Worm (Caenorhabditis elegans) whole organism, L2 larva: ENCODE data around the gene gtf-2E1.

Experiments used
- C34F6.9 ChIP-seq: fragments of 150-350 bp; optimal IDR thresholded peaks from 2 replicates; lab custom pipeline; 2014; ENCODE audit warnings: missing biosample characterization, missing genetic modification characterization
- F13H6.1 ChIP-seq: sonication (generic microtip); optimal IDR thresholded peaks from 2 replicates; lab custom pipeline; 2016; ENCODE audit warnings: missing genetic modification characterization, missing compliant biosample characterization
- R02D3.7 ChIP-seq: fragments of 150-350 bp; optimal IDR thresholded peaks from 2 replicates; lab custom pipeline; 2014; ENCODE audit warnings: missing biosample characterization, missing genetic modification characterization
- Y55F3AM.14 ChIP-seq: fragments of 200-800 bp; sonication (Bioruptor generic); optimal IDR thresholded peaks from 2 replicates; lab custom pipeline; 2018; ENCODE audit warnings: mild to moderate bottlenecking, missing genetic modification characterization, missing compliant biosample characterization
- ZK546.5 ChIP-seq: sonication (generic microtip); optimal IDR thresholded peaks from 2 replicates; lab custom pipeline; 2017; ENCODE audit warnings: missing biosample characterization, missing genetic modification characterization
- alr-1 ChIP-seq: fragments of 150-350 bp; optimal IDR thresholded peaks from 2 replicates; lab custom pipeline; 2014; ENCODE audit warnings: missing biosample characterization, missing genetic modification characterization
- aly-2 ChIP-seq: fragments of 150-350 bp; optimal IDR thresholded peaks from 2 replicates; lab custom pipeline; 2014; ENCODE audit warnings: missing biosample characterization, missing genetic modification characterization
- ama-1 ChIP-seq: fragments of 150-350 bp; optimal IDR thresholded peaks from 2 replicates; lab custom pipeline; 2018; ENCODE audit warnings: inconsistent platforms
- blmp-1 ChIP-seq: sonication (generic microtip); optimal IDR thresholded peaks from 2 replicates; lab custom pipeline; 2017; ENCODE audit warnings: missing genetic modification characterization, mild to moderate bottlenecking, missing compliant biosample characterization, antibody characterized with exemption, moderate library complexity; ENCODE audit not compliant: insufficient read depth
- ceh-16 ChIP-seq: fragments of 150-350 bp; optimal IDR thresholded peaks from 2 replicates; lab custom pipeline; 2014; ENCODE audit warnings: missing biosample characterization, missing genetic modification characterization
- ceh-82 ChIP-seq: fragments of 150-350 bp; optimal IDR thresholded peaks from 2 replicates; lab custom pipeline; 2014; ENCODE audit warnings: missing biosample characterization, missing genetic modification characterization
- crh-2 ChIP-seq: sonication (generic microtip); optimal IDR thresholded peaks from 2 replicates; lab custom pipeline; 2017; ENCODE audit warnings: missing biosample characterization, missing genetic modification characterization
- dmd-4 ChIP-seq: sonication (generic microtip); optimal IDR thresholded peaks from 2 replicates; lab custom pipeline; 2017; ENCODE audit warnings: missing biosample characterization, missing genetic modification characterization
- egl-27 ChIP-seq: sonication (generic microtip); optimal IDR thresholded peaks from 3 replicates; lab custom pipeline; 2017; ENCODE audit warnings: missing biosample characterization, missing genetic modification reagents, missing genetic modification characterization
- elt-1 ChIP-seq: fragments of 150-350 bp; optimal IDR thresholded peaks from 2 replicates; lab custom pipeline; 2014; ENCODE audit warnings: missing biosample characterization, missing genetic modification characterization
- elt-3 ChIP-seq: sonication (generic microtip); optimal IDR thresholded peaks from 2 replicates; lab custom pipeline; 2017; ENCODE audit warnings: missing biosample characterization, missing genetic modification characterization
- fos-1 ChIP-seq: fragments of 150-350 bp; optimal IDR thresholded peaks from 2 replicates; lab custom pipeline; 2014; ENCODE audit warnings: missing biosample characterization, missing genetic modification characterization
- gmeb-1 ChIP-seq: fragments of 150-350 bp; optimal IDR thresholded peaks from 2 replicates; lab custom pipeline; 2014; ENCODE audit warnings: missing biosample characterization, missing genetic modification characterization
- lin-11 ChIP-seq: fragments of 150-350 bp; sonication (generic microtip); optimal IDR thresholded peaks from 2 replicates; lab custom pipeline; 2014; ENCODE audit warnings: missing biosample characterization, missing genetic modification characterization, inconsistent platforms, mixed read lengths
- lin-13 ChIP-seq: fragments of 150-350 bp; optimal IDR thresholded peaks from 2 replicates; lab custom pipeline; 2014; ENCODE audit warnings: missing biosample characterization, missing genetic modification reagents, missing genetic modification characterization
- lin-39 ChIP-seq: fragments of 150-350 bp; optimal IDR thresholded peaks from 2 replicates; lab custom pipeline; 2014; ENCODE audit warnings: missing biosample characterization, missing genetic modification reagents, missing genetic modification characterization
- lsy-2 ChIP-seq, 2 experiments: fragments of 150-350 bp in 1 of 2; sonication (generic microtip) in 1 of 2; optimal IDR thresholded peaks; 2 replicates each; lab custom pipeline; 2014 to 2017; ENCODE audit warnings: missing biosample characterization in 2 of 2, missing genetic modification characterization in 2 of 2
- mab-5 ChIP-seq: fragments of 150-350 bp; optimal IDR thresholded peaks from 2 replicates; lab custom pipeline; 2014; ENCODE audit warnings: missing biosample characterization, missing genetic modification characterization
- mbf-1 ChIP-seq: sonication (generic microtip); optimal IDR thresholded peaks from 2 replicates; lab custom pipeline; 2017; ENCODE audit warnings: missing biosample characterization, missing genetic modification characterization
- mdl-1 ChIP-seq, 2 experiments: fragments of 150-350 bp in 1 of 2; sonication (generic microtip) in 1 of 2; optimal IDR thresholded peaks; 2 replicates each; lab custom pipeline; 2017; ENCODE audit warnings: missing biosample characterization in 2 of 2, missing genetic modification characterization in 2 of 2
- nhr-10 ChIP-seq: sonication (generic microtip); optimal IDR thresholded peaks from 2 replicates; lab custom pipeline; 2017; ENCODE audit warnings: missing biosample characterization, missing genetic modification characterization
- nhr-11 ChIP-seq: fragments of 150-350 bp; optimal IDR thresholded peaks from 2 replicates; lab custom pipeline; 2014; ENCODE audit warnings: missing biosample characterization, missing genetic modification characterization
- nhr-12 ChIP-seq: fragments of 150-350 bp; optimal IDR thresholded peaks from 2 replicates; lab custom pipeline; 2014; ENCODE audit warnings: missing biosample characterization, missing genetic modification characterization
- nhr-129 ChIP-seq: fragments of 150-350 bp; optimal IDR thresholded peaks from 2 replicates; lab custom pipeline; 2014; ENCODE audit warnings: missing biosample characterization, missing genetic modification characterization
- nhr-21 ChIP-seq: fragments of 150-350 bp; optimal IDR thresholded peaks from 2 replicates; lab custom pipeline; 2014; ENCODE audit warnings: missing biosample characterization, missing genetic modification characterization
- nhr-23 ChIP-seq: fragments of 150-350 bp; optimal IDR thresholded peaks from 2 replicates; lab custom pipeline; 2014; ENCODE audit warnings: missing biosample characterization, missing genetic modification reagents, missing genetic modification characterization
- nhr-237 ChIP-seq: fragments of 150-350 bp; optimal IDR thresholded peaks from 2 replicates; lab custom pipeline; 2014; ENCODE audit warnings: missing biosample characterization, missing genetic modification characterization
- nhr-25 ChIP-seq: fragments of 150-350 bp; sonication (generic microtip); optimal IDR thresholded peaks from 3 replicates; lab custom pipeline; 2014; ENCODE audit warnings: missing biosample characterization, missing genetic modification characterization
- nhr-6 ChIP-seq: fragments of 150-350 bp; optimal IDR thresholded peaks from 2 replicates; lab custom pipeline; 2014; ENCODE audit warnings: missing biosample characterization, missing genetic modification characterization
- nhr-77 ChIP-seq: fragments of 150-350 bp; optimal IDR thresholded peaks from 2 replicates; lab custom pipeline; 2014; ENCODE audit warnings: missing biosample characterization, missing genetic modification characterization
- peb-1 ChIP-seq: fragments of 150-350 bp; optimal IDR thresholded peaks from 2 replicates; lab custom pipeline; 2014; ENCODE audit warnings: missing biosample characterization, missing genetic modification characterization
- sem-4 ChIP-seq: fragments of 150-350 bp; optimal IDR thresholded peaks from 2 replicates; lab custom pipeline; 2014; ENCODE audit warnings: missing biosample characterization, missing genetic modification reagents, missing genetic modification characterization
- skn-1 ChIP-seq: sonication (generic microtip); optimal IDR thresholded peaks from 2 replicates; lab custom pipeline; 2017; ENCODE audit warnings: missing biosample characterization, missing genetic modification characterization
- sma-3 ChIP-seq: sonication (generic microtip); optimal IDR thresholded peaks from 2 replicates; lab custom pipeline; 2016; ENCODE audit warnings: missing genetic modification reagents, missing genetic modification characterization, missing compliant biosample characterization
- sma-9 ChIP-seq, 2 experiments: fragments of 150-350 bp in 1 of 2; sonication (generic microtip) in 1 of 2; optimal IDR thresholded peaks; 2 replicates each; lab custom pipeline; 2014 to 2016; ENCODE audit warnings: missing genetic modification characterization in 2 of 2, mild to moderate bottlenecking in 1 of 2, missing biosample characterization in 1 of 2, missing compliant biosample characterization in 1 of 2, missing genetic modification reagents in 1 of 2, moderate library complexity in 1 of 2
- snpc-4 ChIP-seq: fragments of 150-350 bp; optimal IDR thresholded peaks from 2 replicates; lab custom pipeline; 2014; ENCODE audit warnings: missing biosample characterization, missing genetic modification characterization
- unc-39 ChIP-seq: fragments of 150-350 bp; optimal IDR thresholded peaks from 2 replicates; lab custom pipeline; 2014; ENCODE audit warnings: missing biosample characterization, missing genetic modification characterization
- unc-55 ChIP-seq: fragments of 150-350 bp; sonication (generic microtip); optimal IDR thresholded peaks from 3 replicates; lab custom pipeline; 2014; ENCODE audit warnings: missing biosample characterization, missing genetic modification reagents, missing genetic modification characterization
- unc-62 ChIP-seq: fragments of 150-350 bp; optimal IDR thresholded peaks from 2 replicates; lab custom pipeline; 2014; ENCODE audit warnings: missing biosample characterization, missing genetic modification reagents, missing genetic modification characterization
- zag-1 ChIP-seq: fragments of 150-350 bp; optimal IDR thresholded peaks from 2 replicates; lab custom pipeline; 2014; ENCODE audit warnings: missing biosample characterization, missing genetic modification characterization
- ztf-1 ChIP-seq: fragments of 200-800 bp; sonication (Bioruptor generic); conservative IDR thresholded peaks from 2 replicates; pipeline ENCODE4 v1.3.6; 2022; ENCODE audit warnings: missing genetic modification characterization, missing compliant biosample characterization
- ztf-11 ChIP-seq: sonication (generic microtip); optimal IDR thresholded peaks from 2 replicates; lab custom pipeline; 2017; ENCODE audit warnings: missing biosample characterization, missing genetic modification characterization
- ztf-4 ChIP-seq: fragments of 150-350 bp; optimal IDR thresholded peaks from 2 replicates; lab custom pipeline; 2014; ENCODE audit warnings: missing biosample characterization, missing genetic modification characterization

The gtf-2E1 gene

DNA sequence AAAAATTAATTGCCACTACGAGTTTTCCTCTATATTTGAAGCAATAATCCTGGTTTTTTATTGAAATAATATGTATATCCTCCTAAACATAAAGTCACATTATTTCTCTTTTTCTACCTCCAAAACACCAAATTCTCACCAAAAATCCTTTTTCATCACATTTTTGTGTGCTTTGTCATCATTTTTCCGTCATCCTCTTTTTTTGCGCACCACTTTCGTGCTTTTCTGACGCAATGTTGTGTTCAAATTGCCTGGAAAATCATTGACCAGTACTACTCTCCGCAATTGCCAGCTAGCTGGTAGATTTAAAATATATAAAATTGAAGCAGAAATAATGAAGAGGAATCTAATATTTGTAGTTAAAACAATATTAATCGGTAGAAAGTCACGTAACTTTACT is 13.0 kb downstream of the gtf-2E1 start:
- no peak for TF ChIP-seq nhr-129 (tag; lab: Kevin White, UChicago)
- TF ChIP-seq blmp-1, result no peak
- TF ChIP-seq nhr-11 (tag; lab: Kevin White, UChicago), result no peak
- no peak for TF ChIP-seq nhr-237 (tag; lab: Kevin White, UChicago)
- TF ChIP-seq sma-9 (GFP tag; optimal IDR thresholded peaks at IDR 0.05; lab: Kevin White, UChicago), result no peak
- no peak for TF ChIP-seq sma-9 (tag; optimal IDR thresholded peaks at IDR 0.05; lab: Kevin White, UChicago)
- no peak for TF ChIP-seq nhr-6 (tag; lab: Kevin White, UChicago)
- TF ChIP-seq nhr-21 (tag; lab: Kevin White, UChicago), result no peak
- no peak for TF ChIP-seq unc-62 (GFP tag; lab: Kevin White, UChicago)
- TF ChIP-seq egl-27, result no peak
- TF ChIP-seq lin-11 (tag; lab: Kevin White, UChicago), result no peak
- TF ChIP-seq ztf-4 (tag; lab: Kevin White, UChicago), result no peak
- TF ChIP-seq mbf-1 (tag; lab: Kevin White, UChicago), result no peak

DNA sequence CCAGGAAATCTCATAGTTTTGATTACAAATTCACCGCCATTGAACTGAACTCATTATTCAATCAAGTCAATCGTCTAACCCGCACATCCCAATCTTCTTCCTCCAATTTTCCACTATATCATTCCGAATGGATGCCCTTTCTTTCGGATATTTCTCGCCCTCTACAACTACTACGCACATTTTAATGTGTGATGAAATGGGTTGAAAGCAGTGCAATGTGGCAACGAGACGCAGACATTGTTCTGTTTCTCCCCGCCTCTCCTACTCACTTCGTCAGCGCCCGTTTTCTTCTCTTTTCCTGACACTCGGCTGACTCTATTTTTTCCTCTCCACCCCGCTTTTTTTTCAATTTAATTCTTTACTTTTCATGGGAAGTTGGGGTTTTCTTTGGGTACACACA is 13.5 kb downstream of the gtf-2E1 start:
- peak; percentile 41 for TF ChIP-seq ama-1 (lab: Kevin White, UChicago)
- peak; percentile 56 for TF ChIP-seq unc-55 (GFP tag; lab: Kevin White, UChicago)
- TF ChIP-seq gmeb-1 (tag; lab: Kevin White, UChicago), result no peak
- TF ChIP-seq Y55F3AM.14 (GFP tag; lab: Kevin White, UChicago), result no peak
- no peak for TF ChIP-seq nhr-10
- no peak for TF ChIP-seq ZK546.5 (tag; lab: Kevin White, UChicago)
- TF ChIP-seq peb-1 (tag; lab: Kevin White, UChicago), result no peak
- no peak for TF ChIP-seq mdl-1 (tag; optimal IDR thresholded peaks at IDR 0.05; lab: Kevin White, UChicago)
- TF ChIP-seq C34F6.9, result peak; percentile 73
- TF ChIP-seq unc-39 (tag; lab: Kevin White, UChicago), result no peak
- no peak for TF ChIP-seq aly-2 (tag; lab: Kevin White, UChicago)
- TF ChIP-seq crh-2 (tag; lab: Kevin White, UChicago), result peak; percentile 80
- peak; percentile 62 for TF ChIP-seq fos-1 (tag; lab: Kevin White, UChicago)
- TF ChIP-seq lin-39, result no peak
- TF ChIP-seq nhr-6 (tag; lab: Kevin White, UChicago), result no peak
- peak; percentile 45 for TF ChIP-seq sma-9 (GFP tag; optimal IDR thresholded peaks at IDR 0.05; lab: Kevin White, UChicago)
- TF ChIP-seq sma-9 (tag; optimal IDR thresholded peaks at IDR 0.05; lab: Kevin White, UChicago), result no peak
- no peak for TF ChIP-seq ztf-11 (tag; lab: Kevin White, UChicago)
- peak in 1 of 2 experiments; percentile 51 for TF ChIP-seq lsy-2 (tag; optimal IDR thresholded peaks at IDR 0.05; lab: Kevin White, UChicago)
- no peak for TF ChIP-seq nhr-25
- no peak for TF ChIP-seq nhr-21 (tag; lab: Kevin White, UChicago)
- peak; percentile 62 for TF ChIP-seq mab-5 (tag; lab: Kevin White, UChicago)
- no peak for TF ChIP-seq nhr-237 (tag; lab: Kevin White, UChicago)
- no peak for TF ChIP-seq skn-1
- no peak for TF ChIP-seq nhr-11 (tag; lab: Kevin White, UChicago)
- TF ChIP-seq nhr-23, result no peak
- no peak for TF ChIP-seq ztf-1 (GFP tag; lab: Robert Waterston, UW)
- TF ChIP-seq nhr-129 (tag; lab: Kevin White, UChicago), result peak; percentile 87
- peak; percentile 8 for TF ChIP-seq lin-13 (GFP tag; lab: Kevin White, UChicago)
- peak; percentile 24 for TF ChIP-seq F13H6.1
- TF ChIP-seq R02D3.7 (tag; lab: Kevin White, UChicago), result no peak
- TF ChIP-seq mbf-1 (tag; lab: Kevin White, UChicago), result no peak
- no peak for TF ChIP-seq nhr-12 (tag; lab: Kevin White, UChicago)
- no peak for TF ChIP-seq egl-27
- peak; percentile 10 for TF ChIP-seq snpc-4
- TF ChIP-seq dmd-4 (tag; lab: Kevin White, UChicago), result no peak
- TF ChIP-seq zag-1, result peak; percentile 5
- no peak for TF ChIP-seq unc-62 (GFP tag; lab: Kevin White, UChicago)
- TF ChIP-seq ceh-82 (tag; lab: Kevin White, UChicago), result no peak
- no peak for TF ChIP-seq elt-3 (tag; lab: Kevin White, UChicago)
- TF ChIP-seq ceh-16 (tag; lab: Kevin White, UChicago), result no peak
- TF ChIP-seq sma-3 (GFP tag; lab: Kevin White, UChicago), result no peak
- no peak for TF ChIP-seq blmp-1
- no peak for TF ChIP-seq lin-11 (tag; lab: Kevin White, UChicago)
- no peak for TF ChIP-seq alr-1
- TF ChIP-seq sem-4 (tag; lab: Kevin White, UChicago), result peak; percentile 65
- no peak for TF ChIP-seq ztf-4 (tag; lab: Kevin White, UChicago)
- no peak for TF ChIP-seq elt-1 (tag; lab: Kevin White, UChicago)
- no peak for TF ChIP-seq nhr-77 (tag; lab: Kevin White, UChicago)
